Worm (Caenorhabditis elegans): ENCODE results near the gene F36F12.2.

The F36F12.2 gene

ce11 chrV:2050790-2051189 lies 44.3 kb downstream of the F36F12.2 start:
- no peak for TF ChIP-seq ceh-18 (tag; optimal IDR thresholded peaks at IDR 0.05)
- no peak for TF ChIP-seq sox-4 (tag; optimal IDR thresholded peaks at IDR 0.05)
- no peak for TF ChIP-seq lim-6 (tag; optimal IDR thresholded peaks at IDR 0.05)

ce11 chrV:2050136-2050535 lies 45.0 kb downstream of the F36F12.2 start, which contains the start of gene comt-4:
Gene comt-4 (minus strand): TSS chrV:2050185.
- TF ChIP-seq ceh-9 (tag; optimal IDR thresholded peaks at IDR 0.05) = no peak
- no peak for TF ChIP-seq ceh-6 (GFP tag; optimal IDR thresholded peaks at IDR 0.05)
- no peak for TF ChIP-seq zip-5 (tag; optimal IDR thresholded peaks at IDR 0.05)
- TF ChIP-seq pros-1 (tag; optimal IDR thresholded peaks at IDR 0.05) = no peak
- no peak for TF ChIP-seq ceh-48 (tag; optimal IDR thresholded peaks at IDR 0.05)
- TF ChIP-seq mec-3 (tag; optimal IDR thresholded peaks at IDR 0.05; ENCODE audit: borderline replicate concordance) = no peak
- no peak for TF ChIP-seq hlh-8 (tag; optimal IDR thresholded peaks at IDR 0.05)
- TF ChIP-seq tbx-7 (tag; optimal IDR thresholded peaks at IDR 0.05) = no peak
- TF ChIP-seq ztf-16 (tag; optimal IDR thresholded peaks at IDR 0.05) = no peak
- TF ChIP-seq ceh-45 (GFP tag; IDR thresholded peaks at IDR 0.05) = no peak
- TF ChIP-seq Y22D7AL.16 (tag; optimal IDR thresholded peaks at IDR 0.05) = no peak
- TF ChIP-seq npax-4 (tag; optimal IDR thresholded peaks at IDR 0.05) = no peak
- no peak for TF ChIP-seq elt-4 (tag; optimal IDR thresholded peaks at IDR 0.05)
- no peak for TF ChIP-seq pat-9 (tag; optimal IDR thresholded peaks at IDR 0.05)

DNA sequence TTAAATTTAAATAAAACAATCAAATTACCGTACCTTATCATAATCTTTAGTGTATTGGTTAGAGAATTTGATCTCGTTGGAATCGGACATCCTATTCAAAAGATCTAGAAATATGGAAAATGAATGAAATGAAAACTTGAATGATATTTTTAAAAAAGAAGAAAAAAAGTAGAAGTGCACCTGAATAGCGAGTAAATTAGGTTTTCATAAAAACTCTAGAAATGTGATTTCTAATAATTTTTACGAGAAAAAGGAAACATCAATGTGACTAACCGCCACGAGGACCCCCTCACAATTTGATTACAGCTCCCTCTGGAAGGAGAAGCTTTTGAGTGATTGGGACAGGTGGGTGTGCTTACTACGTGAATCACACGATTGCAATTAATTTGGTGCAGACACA lies 49.1 kb downstream of the F36F12.2 start, which contains the start of gene Y40B10A.5:
Gene Y40B10A.5 (minus strand): TSS at position 101 of the 400 bp plus-strand sequence.
- TF ChIP-seq elt-2 (tag; optimal IDR thresholded peaks at IDR 0.05) (no peak), pha-2 (tag; optimal IDR thresholded peaks at IDR 0.05) (no peak), eyg-1 (tag; optimal IDR thresholded peaks at IDR 0.05) (no peak)

Measured in whole organism, late embryonic.